Worm (Caenorhabditis elegans) whole organism, young adult: ENCODE results near the gene fbxa-83.
A peak's percentile ranks its signal among the peaks of the same experiment; 100 is the strongest.
"Not testable (repeated sequence)": the region's sequence is repeated elsewhere in the genome, so short reads cannot be mapped to it uniquely, and the experiment has no call there.

Source experiments
- C06A6.2 ChIP-seq: fragments of 200-800 bp; sonication (Bioruptor generic); conservative IDR thresholded peaks from 2 replicates; pipeline ENCODE4 v1.3.6; 2022; ENCODE audit warnings: missing genetic modification characterization, missing compliant biosample characterization
- F22D6.2 ChIP-seq: sonication (generic microtip); optimal IDR thresholded peaks from 2 replicates; lab custom pipeline; 2016; ENCODE audit warnings: mild to moderate bottlenecking, missing genetic modification characterization, missing compliant biosample characterization
- F39B2.1 ChIP-seq: fragments of 200-800 bp; sonication (Bioruptor generic); IDR thresholded peaks from 2 replicates; pipeline ENCODE4 v1.3.6; 2022; ENCODE audit warnings: missing genetic modification reagents, missing genetic modification characterization, missing compliant biosample characterization
- F55B11.4 ChIP-seq: sonication (generic microtip); optimal IDR thresholded peaks from 2 replicates; lab custom pipeline; 2016; ENCODE audit warnings: missing compliant biosample characterization, missing genetic modification characterization, borderline replicate concordance; ENCODE audit not compliant: insufficient read depth
- F57C9.4 ChIP-seq: sonication (generic microtip); optimal IDR thresholded peaks from 2 replicates; lab custom pipeline; 2017; ENCODE audit warnings: mild to moderate bottlenecking, missing genetic modification characterization, missing compliant biosample characterization
- K11D2.4 ChIP-seq: fragments of 200-800 bp; sonication (Bioruptor generic); IDR thresholded peaks from 2 replicates; pipeline ENCODE4 v1.3.6; 2022; ENCODE audit warnings: missing genetic modification reagents, missing genetic modification characterization, missing compliant biosample characterization
- K12H6.12 ChIP-seq: fragments of 200-800 bp; sonication (Bioruptor generic); optimal IDR thresholded peaks from 2 replicates; lab custom pipeline; 2018; ENCODE audit warnings: mild to moderate bottlenecking, missing genetic modification characterization, missing compliant biosample characterization
- T07F8.4 ChIP-seq: sonication (generic microtip); optimal IDR thresholded peaks from 2 replicates; lab custom pipeline; 2016; ENCODE audit warnings: mild to moderate bottlenecking, missing genetic modification characterization, moderate library complexity, missing compliant biosample characterization
- akir-1 ChIP-seq: fragments of 200-800 bp; sonication (Bioruptor generic); optimal IDR thresholded peaks from 2 replicates; lab custom pipeline; 2018; ENCODE audit warnings: mild to moderate bottlenecking, missing genetic modification characterization, moderate library complexity, missing compliant biosample characterization
- attf-3 ChIP-seq: fragments of 200-800 bp; sonication (Bioruptor generic); conservative IDR thresholded peaks from 2 replicates; pipeline ENCODE4 v1.3.6; 2022; ENCODE audit warnings: missing genetic modification reagents, missing genetic modification characterization, missing compliant biosample characterization
- attf-6 ChIP-seq: fragments of 200-800 bp; sonication (Bioruptor generic); IDR thresholded peaks from 2 replicates; pipeline ENCODE4 v1.3.6; 2022; ENCODE audit warnings: missing genetic modification reagents, missing genetic modification characterization, missing compliant biosample characterization
- ccch-3 ChIP-seq: fragments of 200-800 bp; sonication (Bioruptor generic); optimal IDR thresholded peaks from 2 replicates; lab custom pipeline; 2018; ENCODE audit warnings: mild to moderate bottlenecking, missing genetic modification characterization, missing compliant biosample characterization
- cebp-1 ChIP-seq, 2 experiments: fragments of 200-800 bp in 1 of 2; sonication (Bioruptor generic) in 1 of 2; sonication (generic microtip) in 1 of 2; IDR thresholded peaks in 1 of 2; optimal IDR thresholded peaks in 1 of 2; 2 replicates each; pipeline versions ENCODE4 v1.3.6 to Lab custom; 2017 to 2022; ENCODE audit warnings: missing compliant biosample characterization in 2 of 2, missing genetic modification characterization in 2 of 2, mild to moderate bottlenecking in 1 of 2, missing genetic modification reagents in 1 of 2, moderate library complexity in 1 of 2
- chd-7 ChIP-seq: sonication (generic microtip); optimal IDR thresholded peaks from 2 replicates; lab custom pipeline; 2016; ENCODE audit warnings: mild to moderate bottlenecking, missing genetic modification characterization, moderate library complexity, missing compliant biosample characterization
- die-1 ChIP-seq: sonication (generic microtip); optimal IDR thresholded peaks from 2 replicates; lab custom pipeline; 2016; ENCODE audit warnings: missing genotype, mild to moderate bottlenecking, missing genetic modification characterization, missing compliant biosample characterization
- dox-1 ChIP-seq: fragments of 200-800 bp; sonication (Bioruptor generic); IDR thresholded peaks from 2 replicates; pipeline ENCODE4 v1.3.6; 2022; ENCODE audit warnings: missing genetic modification reagents, missing genetic modification characterization, missing compliant biosample characterization
- egl-44 ChIP-seq: fragments of 200-800 bp; sonication (Bioruptor generic); IDR thresholded peaks from 2 replicates; pipeline ENCODE4 v1.3.6; 2022; ENCODE audit warnings: missing genetic modification reagents, missing genetic modification characterization, missing compliant biosample characterization
- fkh-3 ChIP-seq: sonication (generic microtip); optimal IDR thresholded peaks from 2 replicates; lab custom pipeline; 2016; ENCODE audit warnings: mild to moderate bottlenecking, missing genetic modification characterization, missing compliant biosample characterization
- him-1 ChIP-seq: sonication (generic microtip); optimal IDR thresholded peaks from 2 replicates; lab custom pipeline; 2016; ENCODE audit warnings: missing genotype, missing genetic modification reagents, missing genetic modification characterization, missing compliant biosample characterization
- hmg-1.2 ChIP-seq: fragments of 200-800 bp; sonication (Bioruptor generic); IDR thresholded peaks from 2 replicates; pipeline ENCODE4 v1.3.6; 2022; ENCODE audit warnings: missing genetic modification reagents, missing genetic modification characterization, missing compliant biosample characterization
- hmg-20 ChIP-seq: fragments of 200-800 bp; sonication (Bioruptor generic); IDR thresholded peaks from 2 replicates; pipeline ENCODE4 v1.3.6; 2022; ENCODE audit warnings: missing genetic modification reagents, missing genetic modification characterization, missing compliant biosample characterization
- hsf-1 ChIP-seq: fragments of 200-800 bp; sonication (Bioruptor generic); IDR thresholded peaks from 2 replicates; pipeline ENCODE4 v1.3.6; 2022; ENCODE audit warnings: missing genetic modification reagents, missing genetic modification characterization, missing compliant biosample characterization
- let-526 ChIP-seq: fragments of 200-800 bp; sonication (Bioruptor generic); IDR thresholded peaks from 2 replicates; pipeline ENCODE4 v1.3.6; 2022; ENCODE audit warnings: missing genetic modification reagents, missing genetic modification characterization, missing compliant biosample characterization
- let-607 ChIP-seq, 2 experiments: fragments of 200-800 bp in 1 of 2; sonication (Bioruptor generic) in 1 of 2; sonication (generic microtip) in 1 of 2; optimal IDR thresholded peaks; 2 replicates each; lab custom pipeline; 2016 to 2018; ENCODE audit warnings: mild to moderate bottlenecking in 2 of 2, missing compliant biosample characterization in 2 of 2, missing genetic modification characterization in 2 of 2, moderate library complexity in 2 of 2, missing genotype in 1 of 2
- lin-26 ChIP-seq: fragments of 200-800 bp; sonication (Bioruptor generic); IDR thresholded peaks from 2 replicates; pipeline ENCODE4 v1.3.6; 2022; ENCODE audit warnings: missing genetic modification reagents, missing genetic modification characterization, missing compliant biosample characterization
- madf-3 ChIP-seq: fragments of 200-800 bp; sonication (Bioruptor generic); IDR thresholded peaks from 2 replicates; pipeline ENCODE4 v1.3.6; 2022; ENCODE audit warnings: missing genetic modification reagents, missing genetic modification characterization, missing compliant biosample characterization
- madf-8 ChIP-seq: fragments of 200-800 bp; sonication (Bioruptor generic); conservative IDR thresholded peaks from 2 replicates; pipeline ENCODE4 v1.3.6; 2022; ENCODE audit warnings: missing genetic modification reagents, missing genetic modification characterization, missing compliant biosample characterization
- mes-4 ChIP-seq: sonication (generic microtip); optimal IDR thresholded peaks from 2 replicates; lab custom pipeline; 2016; ENCODE audit warnings: missing genotype, missing genetic modification characterization, missing compliant biosample characterization
- mxl-1 ChIP-seq: sonication (generic microtip); optimal IDR thresholded peaks from 2 replicates; lab custom pipeline; 2016; ENCODE audit warnings: missing genetic modification characterization, missing compliant biosample characterization
- nfya-2 ChIP-seq: fragments of 200-800 bp; sonication (Bioruptor generic); IDR thresholded peaks from 2 replicates; pipeline ENCODE4 v1.3.6; 2022; ENCODE audit warnings: missing genetic modification reagents, missing genetic modification characterization, missing compliant biosample characterization
- pbrm-1 ChIP-seq: fragments of 200-800 bp; sonication (Bioruptor generic); IDR thresholded peaks from 2 replicates; pipeline ENCODE4 v1.3.6; 2022; ENCODE audit warnings: missing genetic modification reagents, missing genetic modification characterization, missing compliant biosample characterization
- snpc-1.1 ChIP-seq: sonication (generic microtip); optimal IDR thresholded peaks from 2 replicates; lab custom pipeline; 2017; ENCODE audit warnings: missing genetic modification characterization, mild to moderate bottlenecking, missing compliant biosample characterization, antibody characterized with exemption, moderate library complexity, missing genotype, missing genetic modification reagents; ENCODE audit not compliant: insufficient read depth
- snpc-1.3 ChIP-seq: sonication (generic microtip); optimal IDR thresholded peaks from 2 replicates; lab custom pipeline; 2017; ENCODE audit warnings: missing genetic modification characterization, mild to moderate bottlenecking, missing compliant biosample characterization, antibody characterized with exemption, moderate library complexity, missing genotype, missing genetic modification reagents; ENCODE audit not compliant: insufficient read depth
- snpc-3.4 ChIP-seq: sonication (generic microtip); optimal IDR thresholded peaks from 2 replicates; lab custom pipeline; 2017; ENCODE audit warnings: missing genetic modification characterization, mild to moderate bottlenecking, missing compliant biosample characterization, antibody characterized with exemption, moderate library complexity, missing genotype, missing genetic modification reagents
- snpc-4 ChIP-seq, 5 experiments: fragments of 150-350 bp in 1 of 5; sonication (generic microtip) in 4 of 5; optimal IDR thresholded peaks; 2 replicates each; lab custom pipeline; 2014 to 2018; ENCODE audit warnings: missing genetic modification characterization in 5 of 5, missing biosample characterization in 3 of 5, antibody characterized with exemption in 2 of 5, mild to moderate bottlenecking in 2 of 5, missing compliant biosample characterization in 2 of 5, missing genotype in 2 of 5, moderate library complexity in 2 of 5, missing genetic modification reagents in 1 of 5
- tlf-1 ChIP-seq: fragments of 200-800 bp; sonication (Bioruptor generic); optimal IDR thresholded peaks from 2 replicates; lab custom pipeline; 2018; ENCODE audit warnings: mild to moderate bottlenecking, missing genetic modification characterization, missing compliant biosample characterization
- unc-130 ChIP-seq: sonication (generic microtip); optimal IDR thresholded peaks from 2 replicates; lab custom pipeline; 2016; ENCODE audit warnings: missing genetic modification reagents, missing genetic modification characterization, missing compliant biosample characterization
- ztf-26 ChIP-seq: sonication (generic microtip); optimal IDR thresholded peaks from 2 replicates; lab custom pipeline; 2017; ENCODE audit warnings: missing genetic modification characterization, missing compliant biosample characterization
- ztf-6 ChIP-seq: fragments of 200-800 bp; sonication (Bioruptor generic); IDR thresholded peaks from 2 replicates; pipeline ENCODE4 v1.3.6; 2022; ENCODE audit warnings: missing genetic modification reagents, missing genetic modification characterization, missing compliant biosample characterization

Gene fbxa-83

DNA sequence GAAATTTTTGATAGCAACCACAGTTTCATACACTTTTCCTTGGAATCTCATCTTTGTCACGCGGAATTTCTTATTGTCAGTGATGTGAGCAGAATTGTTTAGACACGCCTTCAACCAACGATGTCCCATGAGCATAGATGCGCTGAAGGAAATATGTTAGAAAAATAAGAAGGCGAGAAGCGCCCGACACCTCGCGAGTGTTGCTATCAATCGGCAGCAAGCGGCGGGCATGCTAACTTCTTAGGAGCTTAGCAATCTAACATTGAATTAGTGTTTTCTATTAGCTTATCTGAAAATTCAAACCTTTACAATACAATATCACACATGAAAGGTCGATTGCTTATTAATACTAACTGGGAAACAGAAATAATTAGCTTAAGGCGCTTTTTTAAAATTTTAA, 9.6 kb upstream of the fbxa-83 start:
- TF ChIP-seq snpc-4 (GFP tag; optimal IDR thresholded peaks at IDR 0.05; lab: Kevin White, UChicago) (no peak), snpc-4 (tag; optimal IDR thresholded peaks at IDR 0.05; lab: Kevin White, UChicago) (peak in 2 of 4 experiments; percentile 58 to 61), mxl-1 (tag; lab: Kevin White, UChicago) (no peak)

DNA sequence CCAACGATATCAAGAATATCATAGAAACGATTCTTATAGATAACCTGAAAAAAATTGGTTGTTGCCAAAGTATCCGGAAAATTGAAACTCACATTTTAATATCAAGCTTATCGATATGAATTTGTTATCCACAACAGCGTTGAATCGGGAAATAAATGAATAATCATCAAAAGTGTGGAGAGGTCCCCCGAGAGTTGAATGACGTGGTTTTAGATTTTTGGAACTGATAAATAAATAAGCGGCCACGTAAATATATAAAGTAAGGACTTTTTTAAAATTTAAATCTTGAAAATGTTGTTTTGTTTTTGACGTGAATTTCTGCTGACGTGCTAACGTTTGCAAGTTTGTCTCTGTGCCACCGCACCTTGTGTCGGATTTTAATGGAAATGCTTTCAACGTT, 8.2 kb upstream of the fbxa-83 start, which contains the start of gene Y67A10A.3:
Gene Y67A10A.3, minus strand, starts transcription at position 101 of the 400 bp plus-strand sequence.
- no peak for TF ChIP-seq F57C9.4 (tag; lab: Kevin White, UChicago)
- TF ChIP-seq K12H6.12, result no peak
- TF ChIP-seq attf-3, result no peak
- TF ChIP-seq hsf-1 (GFP tag; lab: Robert Waterston, UW), result no peak
- TF ChIP-seq him-1 (tag; lab: Kevin White, UChicago), result no peak
- TF ChIP-seq die-1, result no peak
- no peak for TF ChIP-seq let-607 (tag; optimal IDR thresholded peaks at IDR 0.05; lab: Kevin White, UChicago)
- no peak for TF ChIP-seq dox-1 (GFP tag; lab: Robert Waterston, UW)
- no peak for TF ChIP-seq snpc-3.4 (tag; lab: Kevin White, UChicago)
- no peak for TF ChIP-seq mes-4 (tag; lab: Kevin White, UChicago)
- TF ChIP-seq K11D2.4 (GFP tag; lab: Robert Waterston, UW), result no peak
- TF ChIP-seq let-526 (GFP tag; lab: Robert Waterston, UW), result no peak
- TF ChIP-seq ztf-26 (tag; lab: Kevin White, UChicago), result no peak
- TF ChIP-seq nfya-2 (GFP tag; lab: Robert Waterston, UW), result no peak
- TF ChIP-seq T07F8.4, result no peak
- no peak for TF ChIP-seq hmg-1.2 (GFP tag; lab: Robert Waterston, UW)

DNA sequence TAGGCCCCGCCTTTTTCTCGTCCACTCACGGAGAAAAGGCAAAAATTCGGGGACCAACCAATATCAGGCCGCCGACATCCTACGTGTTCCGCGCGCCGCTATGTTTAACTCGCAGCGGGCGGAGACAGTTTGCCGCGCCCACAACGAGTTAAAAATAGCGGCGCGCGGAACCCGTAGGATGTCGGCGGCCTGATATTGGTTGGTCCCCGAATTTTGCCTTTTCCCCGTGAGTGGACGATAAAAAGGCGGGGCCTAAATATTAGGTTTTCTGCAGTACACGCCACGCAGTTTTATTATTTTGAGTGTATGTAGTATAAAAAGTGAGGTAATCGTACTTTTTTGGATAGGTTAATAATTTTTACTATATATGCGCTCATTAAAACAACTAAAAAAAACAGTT, 2.1 kb upstream of the fbxa-83 start:
- TF ChIP-seq attf-6 (peak; percentile 80; the same call in 1 of the 2 replicates), snpc-4 (tag; optimal IDR thresholded peaks at IDR 0.05; lab: Kevin White, UChicago) (peak in 3 of 4 experiments; percentile 31 to 95 (median 55)), snpc-1.1 (tag; lab: Kevin White, UChicago) (peak; percentile 39)
- TF ChIP-seq snpc-4 (GFP tag; optimal IDR thresholded peaks at IDR 0.05; lab: Kevin White, UChicago), result not testable (repeated sequence)

DNA sequence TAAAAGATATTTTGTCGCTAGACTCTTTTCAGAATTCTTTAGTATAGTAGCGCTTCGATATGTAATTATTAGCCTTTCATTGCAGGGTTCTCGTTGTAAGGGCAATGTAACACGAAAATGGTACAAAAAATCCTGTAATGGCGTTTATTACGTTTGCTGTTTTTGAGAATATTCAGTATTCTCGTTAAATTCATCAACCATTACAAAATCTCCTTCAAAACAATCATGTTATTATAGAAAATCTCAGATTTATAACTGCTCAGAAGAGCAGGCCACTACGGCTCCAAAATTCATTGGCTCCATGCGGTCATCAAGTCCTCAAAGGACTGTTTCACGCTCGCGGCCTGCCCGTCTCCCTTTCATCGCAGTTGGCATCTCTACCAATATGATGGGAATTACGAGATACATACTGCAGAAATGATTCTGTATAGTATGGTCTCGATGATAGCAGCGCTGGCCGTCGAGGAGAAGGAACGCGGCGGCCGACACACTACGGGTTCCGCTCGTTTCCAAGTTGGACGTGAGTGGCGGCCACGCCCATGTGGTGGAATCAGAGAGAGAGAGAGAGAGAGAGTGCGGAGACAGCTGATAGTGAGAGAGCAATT, 613 bp upstream of the fbxa-83 start:
- 0 out of 2 replicates have a peak, but pooled peaks have one; percentile 65 for TF ChIP-seq madf-3
- TF ChIP-seq pbrm-1 (GFP tag; lab: Robert Waterston, UW), result peak; percentile 99
- TF ChIP-seq ccch-3 (GFP tag; lab: Kevin White, UChicago), result no peak
- peak; percentile 65 for TF ChIP-seq tlf-1 (GFP tag; lab: Kevin White, UChicago)
- TF ChIP-seq him-1 (tag; lab: Kevin White, UChicago), result peak; percentile 87
- no peak for TF ChIP-seq akir-1 (GFP tag; lab: Kevin White, UChicago)
- no peak for TF ChIP-seq cebp-1 (GFP tag; IDR thresholded peaks at IDR 0.05; lab: Robert Waterston, UW)
- TF ChIP-seq cebp-1 (tag; optimal IDR thresholded peaks at IDR 0.05; lab: Kevin White, UChicago), result no peak
- peak; percentile 57 for TF ChIP-seq die-1
- TF ChIP-seq let-526 (GFP tag; lab: Robert Waterston, UW), result no peak
- TF ChIP-seq K12H6.12, result peak; percentile 33
- TF ChIP-seq F22D6.2 (tag; lab: Kevin White, UChicago), result no peak
- TF ChIP-seq hmg-20 (GFP tag; lab: Robert Waterston, UW), result peak; percentile 80
- TF ChIP-seq F39B2.1 (GFP tag; lab: Robert Waterston, UW), result peak; percentile 45; the same call in 1 of the 2 replicates
- peak; percentile 27 for TF ChIP-seq madf-8
- peak; percentile 97 for TF ChIP-seq snpc-1.3 (tag; lab: Kevin White, UChicago)
- no peak for TF ChIP-seq chd-7 (tag; lab: Kevin White, UChicago)
- TF ChIP-seq C06A6.2 (GFP tag; lab: Robert Waterston, UW), result peak; percentile 69; the same call in 1 of the 2 replicates
- peak; percentile 33 for TF ChIP-seq unc-130 (GFP tag; lab: Kevin White, UChicago)
- TF ChIP-seq fkh-3 (tag; lab: Kevin White, UChicago), result no peak
- no peak for TF ChIP-seq ztf-6 (GFP tag; lab: Robert Waterston, UW)
- TF ChIP-seq lin-26 (GFP tag; lab: Robert Waterston, UW), result peak; percentile 98
- no peak for TF ChIP-seq F55B11.4 (tag; lab: Kevin White, UChicago)
- TF ChIP-seq egl-44, result no peak; the same call in 1 of the 2 replicates
